Worm (Caenorhabditis elegans): Measurements from ENCODE around the gene pik-1.

- no peak for TF ChIP-seq nfya-1 (tag; optimal IDR thresholded peaks at IDR 0.05)
- no peak for TF ChIP-seq tbx-7 (tag; optimal IDR thresholded peaks at IDR 0.05)
- TF ChIP-seq rnt-1 (tag; optimal IDR thresholded peaks at IDR 0.05) = no peak
- no peak for TF ChIP-seq nhr-11 (tag; optimal IDR thresholded peaks at IDR 0.05)
- TF ChIP-seq lim-6 (tag; optimal IDR thresholded peaks at IDR 0.05) = no peak
- TF ChIP-seq fkh-6 (tag; optimal IDR thresholded peaks at IDR 0.05) = no peak
- TF ChIP-seq pax-1 (tag; optimal IDR thresholded peaks at IDR 0.05) = no peak
- TF ChIP-seq ref-2 (tag; optimal IDR thresholded peaks at IDR 0.05) = no peak
- no peak for TF ChIP-seq pat-9 (tag; optimal IDR thresholded peaks at IDR 0.05)
- no peak for TF ChIP-seq pha-4 (tag; optimal IDR thresholded peaks at IDR 0.05)
These were observed 27.1 kb upstream of the pik-1 start for ce11 chrIV:13388779-13389178.

Data from whole organism, late embryonic.